Fruit fly (Drosophila melanogaster) whole organism, embryonic: ENCODE results near the gene CG2712.
A peak's percentile ranks its signal among the peaks of the same experiment; 100 is the strongest.

Experiments used
- CG10147 ChIP-seq: fragments of 200-800 bp; sonication (Bioruptor generic); optimal IDR thresholded peaks from 2 replicates; lab custom pipeline; 2019; ENCODE audit warnings: missing biosample characterization, mild to moderate bottlenecking, missing genetic modification characterization, moderate library complexity
- CG1024 ChIP-seq: fragments of 200-800 bp; sonication (Bioruptor generic); IDR thresholded peaks from 2 replicates; pipeline ENCODE4 v1.3.6; 2022; ENCODE audit warnings: missing biosample characterization, missing genetic modification characterization
- CG10565 ChIP-seq: fragments of 200-800 bp; sonication (Bioruptor generic); optimal IDR thresholded peaks from 3 replicates; lab custom pipeline; 2016; ENCODE audit warnings: missing biosample characterization, mild to moderate bottlenecking, missing genetic modification characterization
- CG12104 ChIP-seq: fragments of 200-800 bp; sonication (Bioruptor generic); optimal IDR thresholded peaks from 3 replicates; lab custom pipeline; 2016; ENCODE audit warnings: missing biosample characterization, missing genetic modification characterization
- CG13287 ChIP-seq: fragments of 200-800 bp; sonication (Bioruptor generic); IDR thresholded peaks from 2 replicates; pipeline ENCODE4 v1.3.6; 2022; ENCODE audit warnings: missing biosample characterization, missing genetic modification characterization; ENCODE audit not compliant: partially characterized antibody
- CG14441 ChIP-seq: fragments of 200-800 bp; sonication (Bioruptor generic); IDR thresholded peaks from 2 replicates; pipeline ENCODE4 v1.3.6; 2022; ENCODE audit warnings: missing biosample characterization, missing genetic modification characterization
- CG17361 ChIP-seq: fragments of 200-800 bp; sonication (Bioruptor generic); IDR thresholded peaks from 3 replicates; pipeline ENCODE4 v1.3.6; 2022; ENCODE audit warnings: missing biosample characterization, missing genetic modification characterization
- CG2120 ChIP-seq: fragments of 200-800 bp; sonication (Bioruptor generic); optimal IDR thresholded peaks from 3 replicates; lab custom pipeline; 2016; ENCODE audit warnings: missing biosample characterization, missing genetic modification characterization
- CG2199 ChIP-seq: fragments of 200-800 bp; sonication (Bioruptor generic); IDR thresholded peaks from 3 replicates; pipeline ENCODE4 v1.3.6; 2022; ENCODE audit warnings: missing biosample characterization, missing genetic modification characterization
- CG31365 ChIP-seq: fragments of 200-800 bp; sonication (Bioruptor generic); optimal IDR thresholded peaks from 2 replicates; lab custom pipeline; 2018; ENCODE audit warnings: missing biosample characterization, mild to moderate bottlenecking, missing genetic modification characterization
- CG3407 ChIP-seq: fragments of 200-800 bp; sonication (Bioruptor generic); optimal IDR thresholded peaks from 2 replicates; lab custom pipeline; 2018; ENCODE audit warnings: missing biosample characterization, mild to moderate bottlenecking, missing genetic modification characterization
- CG34422 ChIP-seq: fragments of 200-800 bp; sonication (Bioruptor generic); IDR thresholded peaks from 3 replicates; pipeline ENCODE4 v1.3.6; 2022; ENCODE audit warnings: missing biosample characterization, missing genetic modification characterization
- CG3726 ChIP-seq: fragments of 200-800 bp; sonication (Bioruptor generic); IDR thresholded peaks from 3 replicates; pipeline ENCODE4, ENCODE4 v1.3.6; 2022; ENCODE audit warnings: missing biosample characterization, missing genetic modification characterization
- CG3995 ChIP-seq: fragments of 200-800 bp; sonication (Bioruptor generic); optimal IDR thresholded peaks from 3 replicates; lab custom pipeline; 2016; ENCODE audit warnings: missing biosample characterization, missing genetic modification characterization
- CG4282 ChIP-seq: fragments of 200-800 bp; sonication (Bioruptor generic); optimal IDR thresholded peaks from 2 replicates; lab custom pipeline; 2016; ENCODE audit warnings: missing biosample characterization, missing genetic modification characterization
- CG4404 ChIP-seq: fragments of 200-800 bp; sonication (Bioruptor generic); IDR thresholded peaks from 2 replicates; pipeline ENCODE4 v1.3.6; 2022; ENCODE audit warnings: missing biosample characterization, missing genetic modification characterization
- CG6272 ChIP-seq: fragments of 200-800 bp; sonication (Bioruptor generic); IDR thresholded peaks from 2 replicates; pipeline ENCODE4 v1.3.6; 2022; ENCODE audit warnings: missing biosample characterization, missing genetic modification characterization
- CG8290 ChIP-seq, 3 experiments: fragments of 200-800 bp; sonication (Bioruptor generic); optimal IDR thresholded peaks; 2 replicates each; lab custom pipeline; 2016 to 2019; ENCODE audit warnings: missing biosample characterization in 3 of 3, missing genetic modification characterization in 3 of 3, mild to moderate bottlenecking in 2 of 3, moderate library complexity in 1 of 3
- CG9797 ChIP-seq: fragments of 200-800 bp; sonication (Bioruptor generic); optimal IDR thresholded peaks from 3 replicates; lab custom pipeline; 2018; ENCODE audit warnings: missing biosample characterization, mild to moderate bottlenecking, missing genetic modification characterization
- CoRest ChIP-seq: fragments of 200-800 bp; sonication (Bioruptor generic); optimal IDR thresholded peaks from 3 replicates; lab custom pipeline; 2018; ENCODE audit warnings: missing biosample characterization, mild to moderate bottlenecking, missing genetic modification characterization, moderate library complexity
- CrebB ChIP-seq: fragments of 200-800 bp; sonication (Bioruptor generic); optimal IDR thresholded peaks from 3 replicates; lab custom pipeline; 2018; ENCODE audit warnings: missing biosample characterization, mild to moderate bottlenecking, missing genetic modification characterization
- D ChIP-seq, 2 experiments: fragments of 200-800 bp in 1 of 2; fragments of >200 bp in 1 of 2; sonication (Bioruptor generic) in 1 of 2; optimal IDR thresholded peaks; 2 replicates in 1 of 2; 3 replicates in 1 of 2; lab custom pipeline; 2017; ENCODE audit warnings: mild to moderate bottlenecking in 1 of 2, missing biosample characterization in 1 of 2, missing genetic modification characterization in 1 of 2, missing genetic modification reagents in 1 of 2
- Dfd ChIP-seq, 2 experiments: fragments of >200 bp; optimal IDR thresholded peaks; 2 replicates each; lab custom pipeline; 2017; ENCODE audit warnings: missing biosample characterization in 2 of 2, missing genetic modification characterization in 2 of 2
- Dref ChIP-seq: fragments of 200-800 bp; sonication (Bioruptor generic); IDR thresholded peaks from 2 replicates; pipeline ENCODE4 v1.3.6; 2022; ENCODE audit warnings: missing biosample characterization, missing genetic modification characterization
- GATAe ChIP-seq: fragments of 200-800 bp; sonication (Bioruptor generic); conservative IDR thresholded peaks from 2 replicates; pipeline ENCODE4 v1.3.6; 2022; ENCODE audit warnings: missing biosample characterization, missing genetic modification characterization
- Gug ChIP-seq: fragments of 200-800 bp; sonication (Bioruptor generic); IDR thresholded peaks from 4 replicates; pipeline ENCODE4 v1.3.6; 2022; ENCODE audit warnings: missing biosample characterization, missing genetic modification characterization
- Kr ChIP-seq: fragments of 200-800 bp; sonication (Bioruptor generic); optimal IDR thresholded peaks from 2 replicates; lab custom pipeline; 2017; ENCODE audit warnings: missing biosample characterization, mild to moderate bottlenecking, missing genetic modification characterization
- MBD-R2 ChIP-seq: fragments of 200-800 bp; sonication (Bioruptor generic); IDR thresholded peaks from 2 replicates; pipeline ENCODE4 v1.3.6; 2022; ENCODE audit warnings: missing biosample characterization, missing genetic modification characterization
- NC2β ChIP-seq: fragments of 200-800 bp; sonication (Bioruptor generic); optimal IDR thresholded peaks from 2 replicates; lab custom pipeline; 2016; ENCODE audit warnings: missing biosample characterization, missing genetic modification characterization
- NK7.1 ChIP-seq: fragments of 200-800 bp; sonication (Bioruptor generic); optimal IDR thresholded peaks from 3 replicates; lab custom pipeline; 2016; ENCODE audit warnings: missing biosample characterization, missing genetic modification characterization
- Ptx1 ChIP-seq: fragments of 200-800 bp; sonication (Bioruptor generic); IDR thresholded peaks from 2 replicates; pipeline ENCODE4 v1.3.6; 2022; ENCODE audit warnings: missing biosample characterization, missing genetic modification characterization
- Six4 ChIP-seq: fragments of 200-800 bp; sonication (Bioruptor generic); optimal IDR thresholded peaks from 2 replicates; lab custom pipeline; 2016; ENCODE audit warnings: missing biosample characterization, missing genetic modification characterization
- Sry-δ ChIP-seq: fragments of 200-800 bp; sonication (Bioruptor generic); optimal IDR thresholded peaks from 2 replicates; lab custom pipeline; 2016; ENCODE audit warnings: missing biosample characterization, missing genetic modification characterization
- ara ChIP-seq: fragments of 200-800 bp; sonication (Bioruptor generic); IDR thresholded peaks from 2 replicates; pipeline ENCODE4 v1.3.6; 2022; ENCODE audit warnings: missing biosample characterization, missing genetic modification characterization
- exex ChIP-seq: fragments of 200-800 bp; sonication (Bioruptor generic); optimal IDR thresholded peaks from 4 replicates; lab custom pipeline; 2018; ENCODE audit warnings: missing biosample characterization, mild to moderate bottlenecking, missing genetic modification characterization, moderate library complexity
- eyg ChIP-seq: fragments of 200-800 bp; sonication (Bioruptor generic); optimal IDR thresholded peaks from 3 replicates; lab custom pipeline; 2016; ENCODE audit warnings: missing biosample characterization, missing genetic modification characterization
- gfzf ChIP-seq: fragments of 200-800 bp; sonication (Bioruptor generic); optimal IDR thresholded peaks from 2 replicates; lab custom pipeline; 2016; ENCODE audit warnings: missing biosample characterization, mild to moderate bottlenecking, missing genetic modification characterization, moderate library complexity
- grn ChIP-seq: fragments of 200-800 bp; sonication (Bioruptor generic); optimal IDR thresholded peaks from 3 replicates; lab custom pipeline; 2017; ENCODE audit warnings: missing biosample characterization, missing genetic modification characterization
- gro ChIP-seq: fragments of 200-800 bp; sonication (Bioruptor generic); optimal IDR thresholded peaks from 2 replicates; lab custom pipeline; 2016; ENCODE audit warnings: missing biosample characterization, missing genetic modification characterization
- inv ChIP-seq: fragments of 200-800 bp; sonication (Bioruptor generic); IDR thresholded peaks from 2 replicates; pipeline ENCODE4 v1.3.6; 2022; ENCODE audit warnings: missing biosample characterization, missing genetic modification characterization; ENCODE audit not compliant: partially characterized antibody
- kay ChIP-seq: fragments of 200-800 bp; sonication (Bioruptor generic); optimal IDR thresholded peaks from 2 replicates; lab custom pipeline; 2016; ENCODE audit warnings: missing biosample characterization, missing genetic modification characterization
- lov ChIP-seq, 2 experiments: fragments of 200-800 bp in 1 of 2; fragments of >200 bp in 1 of 2; sonication (Bioruptor generic) in 1 of 2; IDR thresholded peaks in 1 of 2; optimal IDR thresholded peaks in 1 of 2; 2 replicates in 1 of 2; 3 replicates in 1 of 2; pipeline versions ENCODE4 v1.3.6 to Lab custom; 2017 to 2022; ENCODE audit warnings: missing biosample characterization in 1 of 2, missing genetic modification characterization in 1 of 2
- pan ChIP-seq, 4 experiments: fragments of >200 bp in 3 of 4; fragments of 200-800 bp in 1 of 4; sonication (Bioruptor generic) in 1 of 4; optimal IDR thresholded peaks in 3 of 4; IDR thresholded peaks in 1 of 4; 2 replicates each; pipeline versions ENCODE4 v1.3.6 to Lab custom; 2017 to 2022; ENCODE audit warnings: missing biosample characterization in 2 of 4, missing genetic modification characterization in 2 of 4, mixed read lengths in 1 of 4
- row ChIP-seq: fragments of 200-800 bp; sonication (Bioruptor generic); IDR thresholded peaks from 3 replicates; pipeline ENCODE4 v1.3.6; 2022; ENCODE audit warnings: missing biosample characterization, missing genetic modification characterization
- sc ChIP-seq, 3 experiments: fragments of >200 bp in 2 of 3; fragments of 200-800 bp in 1 of 3; sonication (Bioruptor generic) in 1 of 3; optimal IDR thresholded peaks; 2 replicates in 2 of 3; 3 replicates in 1 of 3; lab custom pipeline; 2017; ENCODE audit warnings: mild to moderate bottlenecking in 1 of 3, missing biosample characterization in 1 of 3, missing genetic modification characterization in 1 of 3, missing genetic modification reagents in 1 of 3
- sd ChIP-seq: fragments of 200-800 bp; sonication (Bioruptor generic); optimal IDR thresholded peaks from 3 replicates; lab custom pipeline; 2018; ENCODE audit warnings: missing biosample characterization, mild to moderate bottlenecking, missing genetic modification characterization, moderate library complexity
- sisA ChIP-seq: fragments of 200-800 bp; sonication (Bioruptor generic); IDR thresholded peaks from 2 replicates; pipeline ENCODE4 v1.3.6; 2022; ENCODE audit warnings: missing biosample characterization, missing genetic modification characterization
- tin ChIP-seq: fragments of 200-800 bp; sonication (Bioruptor generic); optimal IDR thresholded peaks from 3 replicates; lab custom pipeline; 2016; ENCODE audit warnings: missing biosample characterization, missing genetic modification characterization
- wdn ChIP-seq: fragments of 200-800 bp; sonication (Bioruptor generic); IDR thresholded peaks from 2 replicates; pipeline ENCODE4 v1.3.6; 2022; ENCODE audit warnings: missing biosample characterization, missing genetic modification characterization

CG2712 gene

DNA sequence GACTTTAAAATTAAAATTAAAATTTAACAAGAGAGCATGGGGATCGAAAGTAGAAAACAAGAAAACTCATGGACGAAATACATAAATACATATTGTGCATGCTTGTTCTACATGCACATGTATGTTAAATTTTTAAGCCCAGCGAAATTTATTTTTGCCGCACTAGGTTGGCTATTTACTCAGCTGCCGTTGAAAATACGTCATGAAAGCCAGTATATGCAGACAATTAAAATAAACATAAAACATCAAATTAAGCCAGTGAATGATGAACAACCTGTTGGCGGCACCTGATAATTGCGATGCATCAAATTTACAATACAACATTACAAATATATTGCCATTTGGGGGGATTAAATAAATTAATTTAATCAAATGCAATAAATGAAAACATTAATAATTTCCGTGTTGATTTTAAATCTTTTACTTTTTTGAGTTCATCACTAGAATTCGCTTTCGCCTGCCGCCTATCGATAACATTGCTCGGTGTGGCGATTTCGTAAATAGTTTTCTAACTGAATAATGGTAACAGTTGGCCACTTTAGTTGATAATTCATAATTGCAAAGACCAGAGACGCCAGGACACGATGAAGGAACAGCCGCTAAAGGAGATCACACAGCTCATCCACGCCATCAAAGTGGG lies 28.0 kb upstream of the CG2712 start, which contains the start of gene eIF2Bbeta (continued):
- TF ChIP-seq inv (GFP tag; lab: Robert Waterston, UW) (no peak), sd (tag; lab: Kevin White, UChicago) (no peak), exex (no peak), CG3726 (GFP tag; lab: Robert Waterston, UW) (no peak), CG9797 (GFP tag; lab: Kevin White, UChicago) (no peak), CG14441 (no peak), CrebB (tag; lab: Kevin White, UChicago) (no peak), D (optimal IDR thresholded peaks at IDR 0.05; lab: Kevin White, UChicago) (no peak), D (GFP tag; optimal IDR thresholded peaks at IDR 0.05; lab: Kevin White, UChicago) (no peak), GATAe (GFP tag; lab: Robert Waterston, UW) (no peak), ara (GFP tag; lab: Robert Waterston, UW) (no peak), sisA (GFP tag; lab: Robert Waterston, UW) (no peak), Ptx1 (no peak), MBD-R2 (GFP tag; lab: Robert Waterston, UW) (peak; percentile 44; the same call in 1 of the 2 replicates), pan (optimal IDR thresholded peaks at IDR 0.05; lab: Kevin White, UChicago) (no peak), pan (GFP tag; optimal IDR thresholded peaks at IDR 0.05 in 1 of 2, IDR thresholded peaks at IDR 0.05 in 1 of 2) (peak in 1 of 2 experiments; percentile 9), CG3995 (GFP tag; lab: Kevin White, UChicago) (no peak), CG2120 (GFP tag; lab: Kevin White, UChicago) (no peak), Sry-δ (GFP tag; lab: Kevin White, UChicago) (peak; percentile 39), CG4282 (no peak), CG4404 (GFP tag; lab: Robert Waterston, UW) (no peak), row (peak; percentile 46; the same call in 1 of the 3 replicates), gfzf (GFP tag; lab: Kevin White, UChicago) (peak; percentile 31), CoRest (no peak), gro (no peak), sc (optimal IDR thresholded peaks at IDR 0.05; lab: Kevin White, UChicago) (no peak), sc (GFP tag; optimal IDR thresholded peaks at IDR 0.05; lab: Kevin White, UChicago) (no peak), eyg (GFP tag; lab: Kevin White, UChicago) (no peak), CG1024 (GFP tag; lab: Robert Waterston, UW) (no peak), NC2β (GFP tag; lab: Kevin White, UChicago) (no peak), wdn (GFP tag; lab: Robert Waterston, UW) (no peak), Dfd (GFP tag; optimal IDR thresholded peaks at IDR 0.05; lab: Kevin White, UChicago) (no peak), grn (GFP tag; lab: Kevin White, UChicago) (no peak), Six4 (no peak), Gug (no peak), CG34422 (no peak), CG3407 (no peak), tin (no peak), NK7.1 (GFP tag; lab: Kevin White, UChicago) (no peak), CG17361 (GFP tag; lab: Robert Waterston, UW) (no peak), CG10147 (GFP tag; lab: Kevin White, UChicago) (no peak), CG13287 (GFP tag; lab: Robert Waterston, UW) (no peak; the same call in 1 of the 2 replicates), lov (optimal IDR thresholded peaks at IDR 0.05; lab: Kevin White, UChicago) (no peak), lov (GFP tag; IDR thresholded peaks at IDR 0.05; lab: Robert Waterston, UW) (no peak), CG2199 (GFP tag; lab: Robert Waterston, UW) (no peak), Dref (peak; percentile 62), CG12104 (GFP tag; lab: Kevin White, UChicago) (no peak), Kr (no peak), kay (GFP tag; lab: Kevin White, UChicago) (no peak), CG6272 (no peak), CG31365 (no peak), CG8290 (GFP tag; optimal IDR thresholded peaks at IDR 0.05; lab: Kevin White, UChicago) (no peak), CG8290 (tag; optimal IDR thresholded peaks at IDR 0.05; lab: Kevin White, UChicago) (peak in 1 of 2 experiments; percentile 15), CG10565 (GFP tag; lab: Kevin White, UChicago) (no peak)
